Worm (Caenorhabditis elegans) whole organism, midembryonic: ENCODE data around the gene T01G5.6.

Source experiments
- T22C8.4 ChIP-seq: fragments of 200-800 bp; sonication (Bioruptor generic); IDR thresholded peaks from 2 replicates; pipeline ENCODE4 v1.3.6; 2022; ENCODE audit warnings: missing genetic modification characterization, missing compliant biosample characterization
- cog-1 ChIP-seq: sonication (generic microtip); optimal IDR thresholded peaks from 2 replicates; lab custom pipeline; 2016; ENCODE audit warnings: missing genetic modification characterization, missing compliant biosample characterization
- flt-1 ChIP-seq: fragments of 200-800 bp; sonication (Bioruptor generic); IDR thresholded peaks from 2 replicates; pipeline ENCODE4 v1.3.6; 2022; ENCODE audit warnings: missing genetic modification characterization, missing compliant biosample characterization
- klf-2 ChIP-seq: fragments of 200-800 bp; sonication (Bioruptor generic); conservative IDR thresholded peaks from 2 replicates; pipeline ENCODE4 v1.3.6; 2022; ENCODE audit warnings: missing genetic modification reagents, missing genetic modification characterization, missing compliant biosample characterization
- med-1 ChIP-seq: sonication (generic microtip); optimal IDR thresholded peaks from 2 replicates; lab custom pipeline; 2017; ENCODE audit warnings: missing genetic modification characterization, mild to moderate bottlenecking, missing compliant biosample characterization, antibody characterized with exemption, missing genetic modification reagents; ENCODE audit not compliant: insufficient read depth
- ref-1 ChIP-seq: fragments of 200-800 bp; sonication (Bioruptor generic); conservative IDR thresholded peaks from 2 replicates; pipeline ENCODE4 v1.3.6; 2022; ENCODE audit warnings: missing genetic modification reagents, missing genetic modification characterization, missing compliant biosample characterization
- tab-1 ChIP-seq: fragments of 200-800 bp; sonication (Bioruptor generic); IDR thresholded peaks from 2 replicates; pipeline ENCODE4 v1.3.6; 2022; ENCODE audit warnings: missing genetic modification characterization, missing compliant biosample characterization
- ztf-23 ChIP-seq: fragments of 200-800 bp; sonication (Bioruptor generic); IDR thresholded peaks from 2 replicates; pipeline ENCODE4 v1.3.6; 2022; ENCODE audit warnings: missing genetic modification reagents, missing genetic modification characterization, missing compliant biosample characterization
- ztf-29 ChIP-seq: fragments of 200-800 bp; sonication (Bioruptor generic); IDR thresholded peaks from 2 replicates; pipeline ENCODE4 v1.3.6; 2022; ENCODE audit warnings: missing genetic modification reagents, missing genetic modification characterization, missing compliant biosample characterization

ce11 chrV:15089438-15089837, 24.5 kb downstream of the T01G5.6 start, which contains the start of the genes C01G10.5 and C01G10.4:
- TF ChIP-seq ref-1 (no peak), flt-1 (GFP tag; lab: Robert Waterston, UW) (no peak), tab-1 (no peak), T22C8.4 (GFP tag; lab: Robert Waterston, UW) (no peak), med-1 (no peak), cog-1 (tag; lab: Kevin White, UChicago) (no peak), klf-2 (GFP tag; lab: Robert Waterston, UW) (no peak), ztf-29 (GFP tag; lab: Robert Waterston, UW) (no peak), ztf-23 (no peak)
